Worm (Caenorhabditis elegans): ENCODE measurements around the gene hrpl-1.

DNA sequence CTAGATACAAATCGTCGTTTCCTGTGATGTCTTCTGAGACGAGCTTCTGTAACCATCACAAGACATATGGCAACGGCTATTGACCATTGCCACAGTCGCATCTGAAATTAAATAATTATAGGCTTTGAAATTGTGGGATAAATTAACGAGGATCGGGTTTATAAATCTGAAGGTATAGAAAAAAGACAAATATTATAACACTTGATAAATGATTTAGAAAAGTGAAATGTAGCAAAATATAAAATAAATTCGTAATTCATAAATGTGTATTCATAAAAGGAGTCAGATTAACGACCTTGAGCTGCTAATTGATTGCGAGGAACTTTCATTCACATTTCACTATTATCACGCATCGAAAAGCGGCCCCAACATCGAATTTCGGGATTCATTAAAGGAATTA is 34.9 kb upstream of the hrpl-1 start, which contains the start of gene aff-1:
- TF ChIP-seq lin-13 (tag; optimal IDR thresholded peaks at IDR 0.05) (no peak), ztf-11 (tag; optimal IDR thresholded peaks at IDR 0.05) (no peak), unc-62 (GFP tag; optimal IDR thresholded peaks at IDR 0.05) (no peak), blmp-1 (tag; optimal IDR thresholded peaks at IDR 0.05) (no peak), snpc-4 (tag; optimal IDR thresholded peaks at IDR 0.05) (no peak), bed-3 (GFP tag; optimal IDR thresholded peaks at IDR 0.05) (no peak), mab-5 (tag; optimal IDR thresholded peaks at IDR 0.05) (no peak)
